Fruit fly (Drosophila melanogaster) whole organism, embryonic: ENCODE measurements around the gene ebi.
A peak's percentile ranks its signal among the peaks of the same experiment; 100 is the strongest.

Experiments used
- Antp ChIP-seq: fragments of 200-800 bp; sonication (Bioruptor generic); optimal IDR thresholded peaks from 3 replicates; lab custom pipeline; 2016; ENCODE audit warnings: missing biosample characterization, missing genetic modification characterization
- Bgb ChIP-seq: fragments of 200-800 bp; sonication (Bioruptor generic); IDR thresholded peaks from 2 replicates; pipeline ENCODE4 v1.3.6; 2022; ENCODE audit warnings: missing biosample characterization, missing genetic modification characterization; ENCODE audit not compliant: partially characterized antibody
- CG11504 ChIP-seq: fragments of 200-800 bp; sonication (Bioruptor generic); optimal IDR thresholded peaks from 3 replicates; lab custom pipeline; 2019; ENCODE audit warnings: missing biosample characterization, mild to moderate bottlenecking, missing genetic modification characterization, moderate library complexity
- CG12391 ChIP-seq: fragments of 200-800 bp; sonication (Bioruptor generic); optimal IDR thresholded peaks from 3 replicates; lab custom pipeline; 2018; ENCODE audit warnings: missing biosample characterization, mild to moderate bottlenecking, missing genetic modification characterization, moderate library complexity
- CG13424 ChIP-seq: fragments of 200-800 bp; sonication (Bioruptor generic); optimal IDR thresholded peaks from 2 replicates; lab custom pipeline; 2019; ENCODE audit warnings: missing biosample characterization, mild to moderate bottlenecking, missing genetic modification characterization, moderate library complexity
- CG14441 ChIP-seq: fragments of 200-800 bp; sonication (Bioruptor generic); IDR thresholded peaks from 2 replicates; pipeline ENCODE4 v1.3.6; 2022; ENCODE audit warnings: missing biosample characterization, missing genetic modification characterization
- CG17912 ChIP-seq: fragments of 200-800 bp; sonication (Bioruptor generic); optimal IDR thresholded peaks from 2 replicates; lab custom pipeline; 2018; ENCODE audit warnings: missing biosample characterization, mild to moderate bottlenecking, missing genetic modification characterization
- CG1792 ChIP-seq: fragments of 200-800 bp; sonication (Bioruptor generic); optimal IDR thresholded peaks from 2 replicates; lab custom pipeline; 2016; ENCODE audit warnings: missing biosample characterization, missing genetic modification characterization
- CG18262 ChIP-seq: fragments of 200-800 bp; optimal IDR thresholded peaks from 3 replicates; lab custom pipeline; 2019; ENCODE audit warnings: missing biosample characterization, mild to moderate bottlenecking, missing genetic modification characterization, moderate library complexity
- CG18476 ChIP-seq: fragments of 200-800 bp; sonication (Bioruptor generic); optimal IDR thresholded peaks from 2 replicates; lab custom pipeline; 2016; ENCODE audit warnings: missing biosample characterization, mild to moderate bottlenecking, missing genetic modification characterization
- CG31365 ChIP-seq: fragments of 200-800 bp; sonication (Bioruptor generic); optimal IDR thresholded peaks from 2 replicates; lab custom pipeline; 2018; ENCODE audit warnings: missing biosample characterization, mild to moderate bottlenecking, missing genetic modification characterization
- CG4328 ChIP-seq: fragments of 200-800 bp; sonication (Bioruptor generic); optimal IDR thresholded peaks from 3 replicates; lab custom pipeline; 2017; ENCODE audit warnings: missing biosample characterization, missing genetic modification reagents, missing genetic modification characterization
- CG4707 ChIP-seq: fragments of 200-800 bp; sonication (Bioruptor generic); optimal IDR thresholded peaks from 2 replicates; lab custom pipeline; 2018; ENCODE audit warnings: missing biosample characterization, mild to moderate bottlenecking, missing genetic modification characterization, moderate library complexity
- CG4820 ChIP-seq: fragments of 200-800 bp; sonication (Bioruptor generic); optimal IDR thresholded peaks from 3 replicates; lab custom pipeline; 2016; ENCODE audit warnings: missing biosample characterization, missing genetic modification characterization
- CG4854 ChIP-seq: fragments of 200-800 bp; sonication (Bioruptor generic); optimal IDR thresholded peaks from 2 replicates; lab custom pipeline; 2016; ENCODE audit warnings: missing biosample characterization, missing genetic modification characterization, inconsistent platforms
- CG6254 ChIP-seq: fragments of 200-800 bp; sonication (Bioruptor generic); optimal IDR thresholded peaks from 3 replicates; lab custom pipeline; 2017; ENCODE audit warnings: mild to moderate bottlenecking, missing biosample characterization, missing genetic modification reagents, missing genetic modification characterization
- CG6654 ChIP-seq: fragments of 200-800 bp; sonication (Bioruptor generic); optimal IDR thresholded peaks from 2 replicates; lab custom pipeline; 2017; ENCODE audit warnings: missing biosample characterization, mild to moderate bottlenecking, missing genetic modification characterization
- CG6854 ChIP-seq: fragments of 200-800 bp; sonication (Bioruptor generic); optimal IDR thresholded peaks from 3 replicates; lab custom pipeline; 2017; ENCODE audit warnings: missing biosample characterization, mild to moderate bottlenecking, missing genetic modification characterization
- CG7556 ChIP-seq: fragments of 200-800 bp; sonication (Bioruptor generic); optimal IDR thresholded peaks from 2 replicates; lab custom pipeline; 2017; ENCODE audit warnings: missing biosample characterization, mild to moderate bottlenecking, missing genetic modification characterization
- CG7786 ChIP-seq: fragments of 200-800 bp; sonication (Bioruptor generic); optimal IDR thresholded peaks from 2 replicates; lab custom pipeline; 2016; ENCODE audit warnings: missing biosample characterization, missing genetic modification characterization
- CG8359 ChIP-seq: fragments of 200-800 bp; sonication (Bioruptor generic); optimal IDR thresholded peaks from 2 replicates; lab custom pipeline; 2017; ENCODE audit warnings: missing biosample characterization, mild to moderate bottlenecking, missing genetic modification characterization, borderline replicate concordance
- CoRest ChIP-seq: fragments of 200-800 bp; sonication (Bioruptor generic); optimal IDR thresholded peaks from 3 replicates; lab custom pipeline; 2018; ENCODE audit warnings: missing biosample characterization, mild to moderate bottlenecking, missing genetic modification characterization, moderate library complexity
- Dek ChIP-seq: fragments of 200-800 bp; sonication (Bioruptor generic); optimal IDR thresholded peaks from 3 replicates; lab custom pipeline; 2019; ENCODE audit warnings: missing biosample characterization, mild to moderate bottlenecking, missing genetic modification characterization, moderate library complexity
- Doc3 ChIP-seq: fragments of 200-800 bp; sonication (Bioruptor generic); IDR thresholded peaks from 3 replicates; pipeline ENCODE4 v1.3.6; 2022; ENCODE audit warnings: missing biosample characterization, missing genetic modification characterization; ENCODE audit not compliant: partially characterized antibody
- Fer2 ChIP-seq: fragments of 200-800 bp; sonication (Bioruptor generic); optimal IDR thresholded peaks from 2 replicates; lab custom pipeline; 2018; ENCODE audit warnings: missing biosample characterization, mild to moderate bottlenecking, missing genetic modification characterization, moderate library complexity
- HmgZ ChIP-seq: fragments of 200-800 bp; sonication (Bioruptor generic); optimal IDR thresholded peaks from 2 replicates; lab custom pipeline; 2018; ENCODE audit warnings: missing biosample characterization, mild to moderate bottlenecking, missing genetic modification characterization
- Max ChIP-seq: fragments of 200-800 bp; sonication (Bioruptor generic); optimal IDR thresholded peaks from 2 replicates; lab custom pipeline; 2016; ENCODE audit warnings: missing biosample characterization, mild to moderate bottlenecking, missing genetic modification characterization
- Myb ChIP-seq: fragments of 200-800 bp; sonication (Bioruptor generic); optimal IDR thresholded peaks from 2 replicates; lab custom pipeline; 2016; ENCODE audit warnings: missing biosample characterization, missing genetic modification characterization
- Oaz ChIP-seq: fragments of 200-800 bp; sonication (Bioruptor generic); IDR thresholded peaks from 2 replicates; pipeline ENCODE4 v1.3.6; 2022; ENCODE audit warnings: missing biosample characterization, missing genetic modification characterization
- Ravus ChIP-seq: fragments of 200-800 bp; sonication (Bioruptor generic); IDR thresholded peaks from 2 replicates; pipeline ENCODE4 v1.3.6; 2022; ENCODE audit warnings: missing biosample characterization, missing genetic modification characterization
- Six4 ChIP-seq: fragments of 200-800 bp; sonication (Bioruptor generic); optimal IDR thresholded peaks from 2 replicates; lab custom pipeline; 2016; ENCODE audit warnings: missing biosample characterization, missing genetic modification characterization
- Taf1 ChIP-seq: fragments of 200-800 bp; sonication (Bioruptor generic); IDR thresholded peaks from 2 replicates; pipeline ENCODE4 v1.3.6; 2022; ENCODE audit warnings: missing biosample characterization, missing genetic modification characterization
- Trl ChIP-seq, 3 experiments: fragments of >200 bp in 2 of 3; fragments of 200-800 bp in 1 of 3; sonication (Bioruptor generic) in 1 of 3; optimal IDR thresholded peaks; 2 replicates in 1 of 3; 3 replicates in 2 of 3; lab custom pipeline; 2016 to 2017; ENCODE audit warnings: missing biosample characterization in 1 of 3, missing genetic modification characterization in 1 of 3
- Xrp1 ChIP-seq: fragments of 200-800 bp; sonication (Bioruptor generic); IDR thresholded peaks from 2 replicates; pipeline ENCODE4 v1.3.6; 2022; ENCODE audit warnings: missing biosample characterization, missing genetic modification characterization
- ab ChIP-seq: fragments of 200-800 bp; sonication (Bioruptor generic); optimal IDR thresholded peaks from 2 replicates; lab custom pipeline; 2016; ENCODE audit warnings: missing biosample characterization, missing genetic modification characterization
- bab2 ChIP-seq: fragments of 200-800 bp; sonication (Bioruptor generic); optimal IDR thresholded peaks from 2 replicates; lab custom pipeline; 2016; ENCODE audit warnings: missing biosample characterization, missing genetic modification characterization
- cato ChIP-seq: fragments of 200-800 bp; sonication (Bioruptor generic); optimal IDR thresholded peaks from 2 replicates; lab custom pipeline; 2016; ENCODE audit warnings: missing biosample characterization, missing genetic modification characterization, borderline replicate concordance
- crc ChIP-seq: fragments of 200-800 bp; sonication (Bioruptor generic); optimal IDR thresholded peaks from 2 replicates; lab custom pipeline; 2016; ENCODE audit warnings: missing biosample characterization, missing genetic modification characterization
- da ChIP-seq: fragments of 200-800 bp; sonication (Bioruptor generic); optimal IDR thresholded peaks from 2 replicates; lab custom pipeline; 2016; ENCODE audit warnings: missing biosample characterization, missing genetic modification characterization
- eyg ChIP-seq: fragments of 200-800 bp; sonication (Bioruptor generic); optimal IDR thresholded peaks from 3 replicates; lab custom pipeline; 2016; ENCODE audit warnings: missing biosample characterization, missing genetic modification characterization
- mam ChIP-seq: fragments of 200-800 bp; sonication (Bioruptor generic); optimal IDR thresholded peaks from 3 replicates; lab custom pipeline; 2016; ENCODE audit warnings: missing biosample characterization, missing genetic modification characterization
- pita ChIP-seq: fragments of 200-800 bp; sonication (Bioruptor generic); optimal IDR thresholded peaks from 2 replicates; lab custom pipeline; 2017; ENCODE audit warnings: missing biosample characterization, mild to moderate bottlenecking, missing genetic modification characterization
- pum ChIP-seq: fragments of 200-800 bp; sonication (Bioruptor generic); optimal IDR thresholded peaks from 2 replicates; lab custom pipeline; 2016; ENCODE audit warnings: missing biosample characterization, missing genetic modification characterization
- ranshi ChIP-seq: fragments of 200-800 bp; sonication (Bioruptor generic); IDR thresholded peaks from 2 replicates; pipeline ENCODE4 v1.3.6; 2022; ENCODE audit warnings: missing biosample characterization, missing genetic modification characterization
- sens-2 ChIP-seq: fragments of 200-800 bp; sonication (Bioruptor generic); IDR thresholded peaks from 2 replicates; pipeline ENCODE4 v1.3.6; 2022; ENCODE audit warnings: missing biosample characterization, missing genetic modification characterization
- stwl ChIP-seq: fragments of 200-800 bp; sonication (Bioruptor generic); optimal IDR thresholded peaks from 3 replicates; lab custom pipeline; 2018; ENCODE audit warnings: missing biosample characterization, mild to moderate bottlenecking, missing genetic modification characterization, moderate library complexity
- trem ChIP-seq: fragments of 200-800 bp; optimal IDR thresholded peaks from 3 replicates; lab custom pipeline; 2019; ENCODE audit warnings: missing biosample characterization, mild to moderate bottlenecking, missing genetic modification characterization, moderate library complexity
- trh ChIP-seq: fragments of 200-800 bp; sonication (Bioruptor generic); optimal IDR thresholded peaks from 2 replicates; lab custom pipeline; 2016; ENCODE audit warnings: missing biosample characterization, missing genetic modification characterization
- wek ChIP-seq: fragments of 200-800 bp; sonication (Bioruptor generic); optimal IDR thresholded peaks from 3 replicates; lab custom pipeline; 2018; ENCODE audit warnings: missing biosample characterization, mild to moderate bottlenecking, missing genetic modification characterization, moderate library complexity

The ebi gene

dm6 chr2L:441927-442691, 27.2 kb downstream of the ebi start (continued):
- TF ChIP-seq mam = peak; percentile 55
- peak; percentile 87 for TF ChIP-seq CG12391
- TF ChIP-seq Antp (GFP tag; lab: Kevin White, UChicago) = peak; percentile 89
- TF ChIP-seq Trl (optimal IDR thresholded peaks at IDR 0.05; lab: Kevin White, UChicago) = no peak
- TF ChIP-seq Trl (GFP tag; optimal IDR thresholded peaks at IDR 0.05; lab: Kevin White, UChicago) = peak; percentile 86
- TF ChIP-seq HmgZ (tag; lab: Kevin White, UChicago) = peak; percentile 8
- peak; percentile 48 for TF ChIP-seq CG31365 (tag; lab: Kevin White, UChicago)
- TF ChIP-seq Ravus (GFP tag; lab: Robert Waterston, UW) = no peak
- peak; percentile 73 for TF ChIP-seq cato (GFP tag; lab: Kevin White, UChicago)
- peak; percentile 58 for TF ChIP-seq Myb (GFP tag; lab: Kevin White, UChicago)
- no peak for TF ChIP-seq CG4854 (GFP tag; lab: Kevin White, UChicago)
- TF ChIP-seq Taf1 (GFP tag; lab: Robert Waterston, UW) = no peak
- peak; percentile 81 for TF ChIP-seq sens-2 (GFP tag; lab: Robert Waterston, UW)
- peak; percentile 51 for TF ChIP-seq Dek (tag; lab: Kevin White, UChicago)
- peak; percentile 80 for TF ChIP-seq CG7786
- TF ChIP-seq Six4 (GFP tag; lab: Kevin White, UChicago) = peak; percentile 78
- no peak for TF ChIP-seq da
- peak; percentile 67 for TF ChIP-seq CG4707 (GFP tag; lab: Kevin White, UChicago)
- TF ChIP-seq Doc3 (GFP tag; lab: Robert Waterston, UW) = no peak
- no peak for TF ChIP-seq Fer2
- peak; percentile 61 for TF ChIP-seq Oaz (GFP tag; lab: Robert Waterston, UW)
- TF ChIP-seq ab = peak; percentile 70
- peak; percentile 78 for TF ChIP-seq bab2 (GFP tag; lab: Kevin White, UChicago)
- peak; percentile 84 for TF ChIP-seq CG6254 (GFP tag; lab: Kevin White, UChicago)
- TF ChIP-seq stwl (tag; lab: Kevin White, UChicago) = peak; percentile 23
- peak; percentile 57 for TF ChIP-seq crc
- TF ChIP-seq trem (tag; lab: Kevin White, UChicago) = peak; percentile 83
- no peak for TF ChIP-seq pita (GFP tag; lab: Kevin White, UChicago)
- TF ChIP-seq Xrp1 (GFP tag; lab: Robert Waterston, UW) = peak; percentile 93
- no peak for TF ChIP-seq CG4328 (GFP tag; lab: Kevin White, UChicago)
- peak; percentile 46 for TF ChIP-seq CG1792
- TF ChIP-seq CG7556 (GFP tag; lab: Kevin White, UChicago) = peak; percentile 75
- TF ChIP-seq trh (GFP tag; lab: Kevin White, UChicago) = peak; percentile 43
- TF ChIP-seq Max = peak; percentile 31
- peak; percentile 74 for TF ChIP-seq CG4820
- TF ChIP-seq Bgb (GFP tag; lab: Robert Waterston, UW) = no peak
- no peak for TF ChIP-seq CG17912 (GFP tag; lab: Kevin White, UChicago)
- TF ChIP-seq CG18262 (tag; lab: Kevin White, UChicago) = peak; percentile 90
- TF ChIP-seq CG6654 (GFP tag; lab: Kevin White, UChicago) = peak; percentile 42
- TF ChIP-seq CG6854 (GFP tag; lab: Kevin White, UChicago) = peak; percentile 42
- peak; percentile 79 for TF ChIP-seq CG14441 (GFP tag; lab: Robert Waterston, UW)
- TF ChIP-seq CG18476 = peak; percentile 53
- TF ChIP-seq CoRest = peak; percentile 76
- peak; percentile 76 for TF ChIP-seq CG13424 (tag; lab: Kevin White, UChicago)
- peak; percentile 66 for TF ChIP-seq wek (GFP tag; lab: Kevin White, UChicago)
- TF ChIP-seq CG8359 (GFP tag; lab: Kevin White, UChicago) = peak; percentile 56
- peak; percentile 87 for TF ChIP-seq pum (GFP tag; lab: Kevin White, UChicago)
- TF ChIP-seq eyg (GFP tag; lab: Kevin White, UChicago) = peak; percentile 19
- peak; percentile 83 for TF ChIP-seq ranshi (GFP tag; lab: Robert Waterston, UW)
- no peak for TF ChIP-seq CG11504 (tag; lab: Kevin White, UChicago)
